Worm (Caenorhabditis elegans) whole organism, L3 larva: ENCODE measurements around the gene abhd-3.1.

Experiments
- R02D3.7 ChIP-seq: fragments of 150-350 bp; optimal IDR thresholded peaks from 2 replicates; lab custom pipeline; 2014; ENCODE audit warnings: missing biosample characterization, missing genetic modification characterization
- ZK546.5 ChIP-seq: sonication (generic microtip); optimal IDR thresholded peaks from 2 replicates; lab custom pipeline; 2017; ENCODE audit warnings: missing biosample characterization, missing genetic modification characterization
- aly-2 ChIP-seq: fragments of 150-350 bp; optimal IDR thresholded peaks from 2 replicates; lab custom pipeline; 2014; ENCODE audit warnings: missing biosample characterization, missing genetic modification characterization
- ama-1 ChIP-seq: fragments of 150-350 bp; optimal IDR thresholded peaks from 2 replicates; lab custom pipeline; 2018
- ceh-16 ChIP-seq: sonication (generic microtip); optimal IDR thresholded peaks from 2 replicates; lab custom pipeline; 2017; ENCODE audit warnings: missing biosample characterization, missing genetic modification characterization
- ceh-28 ChIP-seq: fragments of 150-350 bp; optimal IDR thresholded peaks from 2 replicates; lab custom pipeline; 2014; ENCODE audit warnings: missing biosample characterization, missing genetic modification reagents, missing genetic modification characterization
- ceh-82 ChIP-seq: fragments of 150-350 bp; optimal IDR thresholded peaks from 2 replicates; lab custom pipeline; 2014; ENCODE audit warnings: missing biosample characterization, missing genetic modification characterization
- ceh-9 ChIP-seq: sonication (generic microtip); optimal IDR thresholded peaks from 2 replicates; lab custom pipeline; 2018; ENCODE audit warnings: missing biosample characterization, missing genetic modification characterization
- daf-12 ChIP-seq: fragments of 150-350 bp; optimal IDR thresholded peaks from 2 replicates; lab custom pipeline; 2014; ENCODE audit warnings: missing biosample characterization, missing genetic modification reagents, missing genetic modification characterization
- egl-5 ChIP-seq: fragments of 150-350 bp; optimal IDR thresholded peaks from 2 replicates; lab custom pipeline; 2017; ENCODE audit warnings: missing biosample characterization, missing genetic modification reagents, missing genetic modification characterization, inconsistent platforms
- elt-1 ChIP-seq: fragments of 150-350 bp; optimal IDR thresholded peaks from 2 replicates; lab custom pipeline; 2014; ENCODE audit warnings: missing biosample characterization, missing genetic modification characterization
- elt-2 ChIP-seq: sonication (generic microtip); optimal IDR thresholded peaks from 2 replicates; lab custom pipeline; 2016; ENCODE audit warnings: missing genetic modification reagents, mild to moderate bottlenecking, missing genetic modification characterization, missing compliant biosample characterization
- elt-3 ChIP-seq, 3 experiments: fragments of 150-350 bp in 1 of 3; sonication (generic microtip) in 2 of 3; optimal IDR thresholded peaks; 2 replicates in 2 of 3; 4 replicates in 1 of 3; lab custom pipeline; 2014 to 2017; ENCODE audit warnings: missing biosample characterization in 3 of 3, missing genetic modification characterization in 3 of 3
- fkh-10 ChIP-seq: sonication (generic microtip); optimal IDR thresholded peaks from 2 replicates; lab custom pipeline; 2017; ENCODE audit warnings: missing biosample characterization, missing genetic modification reagents, missing genetic modification characterization
- fkh-2 ChIP-seq: fragments of 150-350 bp; optimal IDR thresholded peaks from 2 replicates; lab custom pipeline; 2014; ENCODE audit warnings: missing biosample characterization, missing genetic modification reagents, missing genetic modification characterization
- fos-1 ChIP-seq: fragments of 150-350 bp; optimal IDR thresholded peaks from 2 replicates; lab custom pipeline; 2014; ENCODE audit warnings: missing biosample characterization, missing genetic modification characterization
- hmg-11 ChIP-seq: sonication (generic microtip); optimal IDR thresholded peaks from 2 replicates; lab custom pipeline; 2016; ENCODE audit warnings: missing genetic modification characterization, missing compliant biosample characterization
- jun-1 ChIP-seq: fragments of 150-350 bp; optimal IDR thresholded peaks from 2 replicates; lab custom pipeline; 2014; ENCODE audit warnings: missing biosample characterization, missing genetic modification reagents, missing genetic modification characterization
- mml-1 ChIP-seq: fragments of 150-350 bp; sonication (generic microtip); optimal IDR thresholded peaks from 3 replicates; lab custom pipeline; 2014; ENCODE audit warnings: missing biosample characterization, missing genetic modification characterization
- nfya-1 ChIP-seq: sonication (generic microtip); optimal IDR thresholded peaks from 2 replicates; lab custom pipeline; 2017; ENCODE audit warnings: missing genetic modification characterization, mild to moderate bottlenecking, missing compliant biosample characterization, antibody characterized with exemption, moderate library complexity; ENCODE audit not compliant: insufficient read depth
- nhr-12 ChIP-seq: fragments of 150-350 bp; optimal IDR thresholded peaks from 2 replicates; lab custom pipeline; 2014; ENCODE audit warnings: missing biosample characterization, missing genetic modification characterization
- nhr-23 ChIP-seq: fragments of 150-350 bp; optimal IDR thresholded peaks from 2 replicates; lab custom pipeline; 2014; ENCODE audit warnings: missing biosample characterization, missing genetic modification reagents, missing genetic modification characterization
- nhr-25 ChIP-seq: sonication (generic microtip); optimal IDR thresholded peaks from 2 replicates; lab custom pipeline; 2017; ENCODE audit warnings: missing biosample characterization, missing genetic modification characterization
- nhr-28 ChIP-seq: fragments of 150-350 bp; optimal IDR thresholded peaks from 2 replicates; lab custom pipeline; 2014; ENCODE audit warnings: missing biosample characterization, missing genetic modification characterization
- nhr-43 ChIP-seq: sonication (generic microtip); optimal IDR thresholded peaks from 2 replicates; lab custom pipeline; 2016; ENCODE audit warnings: mild to moderate bottlenecking, missing genetic modification characterization, missing compliant biosample characterization; ENCODE audit not compliant: poor library complexity, severe bottlenecking
- nhr-67 ChIP-seq: fragments of 150-350 bp; optimal IDR thresholded peaks from 2 replicates; lab custom pipeline; 2014; ENCODE audit warnings: missing biosample characterization, missing genetic modification characterization
- pha-4 ChIP-seq: fragments of 150-350 bp; optimal IDR thresholded peaks from 2 replicates; lab custom pipeline; 2014; ENCODE audit warnings: missing biosample characterization, missing genetic modification reagents, missing genetic modification characterization
- pqm-1 ChIP-seq: fragments of 150-350 bp; optimal IDR thresholded peaks from 2 replicates; lab custom pipeline; 2017; ENCODE audit warnings: missing biosample characterization, missing genetic modification characterization, inconsistent platforms
- sea-2 ChIP-seq: fragments of 150-350 bp; sonication (generic microtip); optimal IDR thresholded peaks from 4 replicates; lab custom pipeline; 2014; ENCODE audit warnings: missing biosample characterization, missing genetic modification reagents, missing genetic modification characterization
- skn-1 ChIP-seq: fragments of 150-350 bp; optimal IDR thresholded peaks from 2 replicates; lab custom pipeline; 2014; ENCODE audit warnings: missing biosample characterization, missing genetic modification characterization
- tbx-2 ChIP-seq: sonication (generic microtip); optimal IDR thresholded peaks from 2 replicates; lab custom pipeline; 2016; ENCODE audit warnings: mild to moderate bottlenecking, missing genetic modification characterization, missing compliant biosample characterization
- unc-62 ChIP-seq: fragments of 150-350 bp; sonication (generic microtip); optimal IDR thresholded peaks from 4 replicates; lab custom pipeline; 2014; ENCODE audit warnings: missing biosample characterization, missing genetic modification reagents, missing genetic modification characterization
- zag-1 ChIP-seq: fragments of 150-350 bp; optimal IDR thresholded peaks from 2 replicates; lab custom pipeline; 2014; ENCODE audit warnings: missing biosample characterization, missing genetic modification characterization
- ztf-4 ChIP-seq: fragments of 150-350 bp; optimal IDR thresholded peaks from 2 replicates; lab custom pipeline; 2014; ENCODE audit warnings: missing biosample characterization, missing genetic modification characterization

The abhd-3.1 gene

ce11 chrV:19994665-19995064 is 39.4 kb downstream of the abhd-3.1 start:
- TF ChIP-seq unc-62 (GFP tag; lab: Kevin White, UChicago) (no peak), nhr-43 (tag; lab: Kevin White, UChicago) (no peak), ama-1 (lab: Kevin White, UChicago) (no peak), sea-2 (GFP tag; lab: Kevin White, UChicago) (no peak), pqm-1 (tag; lab: Kevin White, UChicago) (peak; percentile 12), tbx-2 (tag; lab: Kevin White, UChicago) (no peak), elt-2 (peak; percentile 64), elt-3 (tag; optimal IDR thresholded peaks at IDR 0.05; lab: Kevin White, UChicago) (no peak), ceh-28 (tag; lab: Kevin White, UChicago) (no peak), fkh-10 (GFP tag; lab: Kevin White, UChicago) (no peak), ceh-9 (no peak)

- TF ChIP-seq nhr-23 (tag; lab: Kevin White, UChicago): no peak
- TF ChIP-seq ceh-9: no peak
- TF ChIP-seq nhr-28 (tag; lab: Kevin White, UChicago): no peak
- TF ChIP-seq ZK546.5 (tag; lab: Kevin White, UChicago): no peak
- no peak for TF ChIP-seq skn-1 (tag; lab: Kevin White, UChicago)
- no peak for TF ChIP-seq mml-1 (tag; lab: Kevin White, UChicago)
- TF ChIP-seq fkh-10 (GFP tag; lab: Kevin White, UChicago): no peak
- TF ChIP-seq pqm-1 (tag; lab: Kevin White, UChicago): no peak
- TF ChIP-seq nhr-67 (tag; lab: Kevin White, UChicago): no peak
- TF ChIP-seq hmg-11 (tag; lab: Kevin White, UChicago): no peak
- no peak for TF ChIP-seq ztf-4 (tag; lab: Kevin White, UChicago)
- TF ChIP-seq daf-12 (tag; lab: Kevin White, UChicago): no peak
- TF ChIP-seq ceh-82 (tag; lab: Kevin White, UChicago): no peak
- TF ChIP-seq zag-1 (tag; lab: Kevin White, UChicago): no peak
- TF ChIP-seq nhr-12: no peak
- TF ChIP-seq ceh-16 (tag; lab: Kevin White, UChicago): no peak
- no peak for TF ChIP-seq sea-2 (GFP tag; lab: Kevin White, UChicago)
- TF ChIP-seq jun-1 (tag; lab: Kevin White, UChicago): no peak
- no peak for TF ChIP-seq nfya-1
- TF ChIP-seq elt-1 (tag; lab: Kevin White, UChicago): no peak
These were observed 42.2 kb downstream of the abhd-3.1 start for ce11 chrV:19997481-19997880.

ce11 chrV:19998203-19998836 is 43.0 kb downstream of the abhd-3.1 start:
- peak; percentile 78 for TF ChIP-seq ceh-28 (tag; lab: Kevin White, UChicago)
- TF ChIP-seq daf-12 (tag; lab: Kevin White, UChicago): no peak
- TF ChIP-seq, all 47 proteins: peak for 1

DNA sequence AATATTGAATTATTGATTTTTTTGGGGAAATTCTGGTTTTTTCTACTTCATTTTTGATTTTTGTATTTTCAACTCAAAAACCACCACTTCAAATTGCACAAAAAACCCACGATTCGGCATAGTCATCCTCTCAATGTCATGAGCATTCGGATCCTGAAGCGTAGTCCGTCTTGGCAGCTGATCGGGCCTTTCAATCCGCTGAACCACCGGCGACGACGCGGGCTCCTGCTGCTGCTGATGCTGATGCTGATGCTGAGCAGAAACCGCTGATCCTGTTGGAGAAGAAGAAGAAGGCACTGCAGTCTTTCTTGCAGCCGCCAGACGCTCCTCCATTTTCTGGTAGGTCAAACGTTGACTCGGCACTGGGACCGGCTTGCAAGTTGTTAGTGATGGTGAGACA is 43.8 kb downstream of the abhd-3.1 start:
- TF ChIP-seq R02D3.7 (no peak), aly-2 (no peak), daf-12 (tag; lab: Kevin White, UChicago) (no peak), ceh-28 (tag; lab: Kevin White, UChicago) (no peak), egl-5 (tag; lab: Kevin White, UChicago) (no peak), pha-4 (tag; lab: Kevin White, UChicago) (no peak), nhr-25 (no peak)

DNA sequence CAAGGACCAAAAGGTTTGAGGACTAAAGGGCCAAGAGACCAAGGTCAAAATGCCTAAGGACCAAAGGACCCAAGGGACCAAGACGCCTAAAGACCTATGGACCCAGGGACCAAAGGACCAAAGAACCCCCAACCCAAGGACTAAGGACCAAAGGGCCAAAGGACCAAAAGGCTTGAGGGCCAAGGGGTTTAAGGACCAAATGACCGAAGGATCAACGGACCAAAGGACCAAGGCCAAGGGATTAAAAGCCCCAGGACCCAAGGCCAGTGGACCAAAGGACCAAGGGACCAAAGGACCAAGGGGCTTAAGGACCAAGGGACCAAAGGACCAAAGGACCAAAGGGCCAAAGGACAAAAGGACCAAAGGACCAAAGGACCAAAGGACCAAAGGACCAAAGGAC is 44.5 kb downstream of the abhd-3.1 start:
- TF ChIP-seq ceh-16 (tag; lab: Kevin White, UChicago) (no peak), pqm-1 (tag; lab: Kevin White, UChicago) (no peak)
- TF ChIP-seq, all 47 proteins: peak for 0

- no peak for TF ChIP-seq fkh-2 (tag; lab: Kevin White, UChicago)
- no peak for TF ChIP-seq skn-1 (tag; lab: Kevin White, UChicago)
- TF ChIP-seq elt-2: no peak
- TF ChIP-seq fos-1 (tag; lab: Kevin White, UChicago): no peak
These were observed 45.4 kb downstream of the abhd-3.1 start for ce11 chrV:20000639-20001038.
